Fruit fly (Drosophila melanogaster) whole organism, embryonic: Measurements from ENCODE around the gene CBP.

Experiments used
- ATbp ChIP-seq: fragments of 200-800 bp; sonication (Bioruptor generic); optimal IDR thresholded peaks from 2 replicates; lab custom pipeline; 2017; ENCODE audit warnings: missing biosample characterization, mild to moderate bottlenecking, missing genetic modification characterization, missing genetic modification reagents
- Bgb ChIP-seq: fragments of 200-800 bp; sonication (Bioruptor generic); IDR thresholded peaks from 2 replicates; pipeline ENCODE4 v1.3.6; 2022; ENCODE audit warnings: missing biosample characterization, missing genetic modification characterization; ENCODE audit not compliant: partially characterized antibody
- CG10431 ChIP-seq: fragments of 200-800 bp; sonication (Bioruptor generic); optimal IDR thresholded peaks from 3 replicates; lab custom pipeline; 2018; ENCODE audit warnings: missing biosample characterization, mild to moderate bottlenecking, missing genetic modification characterization
- CG10979 ChIP-seq: fragments of 200-800 bp; sonication (Bioruptor generic); optimal IDR thresholded peaks from 2 replicates; lab custom pipeline; 2018; ENCODE audit warnings: missing biosample characterization, mild to moderate bottlenecking, missing genetic modification characterization, moderate library complexity
- CG11085 ChIP-seq: fragments of 200-800 bp; sonication (Bioruptor generic); IDR thresholded peaks from 2 replicates; pipeline ENCODE4 v1.3.6; 2022; ENCODE audit warnings: missing biosample characterization, missing genetic modification characterization
- CG11093 ChIP-seq: fragments of 200-800 bp; sonication (Bioruptor generic); IDR thresholded peaks from 3 replicates; pipeline ENCODE4 v1.3.6; 2022; ENCODE audit warnings: missing biosample characterization, missing genetic modification characterization
- CG12236 ChIP-seq: fragments of 200-800 bp; sonication (Bioruptor generic); optimal IDR thresholded peaks from 2 replicates; lab custom pipeline; 2016; ENCODE audit warnings: missing biosample characterization, missing genetic modification characterization
- CG12769 ChIP-seq: fragments of 200-800 bp; sonication (Bioruptor generic); optimal IDR thresholded peaks from 2 replicates; lab custom pipeline; 2019; ENCODE audit warnings: missing biosample characterization, mild to moderate bottlenecking, missing genetic modification characterization, moderate library complexity
- CG13287 ChIP-seq: fragments of 200-800 bp; sonication (Bioruptor generic); IDR thresholded peaks from 2 replicates; pipeline ENCODE4 v1.3.6; 2022; ENCODE audit warnings: missing biosample characterization, missing genetic modification characterization; ENCODE audit not compliant: partially characterized antibody
- CG14860 ChIP-seq: fragments of 200-800 bp; sonication (Bioruptor generic); IDR thresholded peaks from 3 replicates; pipeline ENCODE4 v1.3.6; 2022; ENCODE audit warnings: missing biosample characterization, missing genetic modification characterization; ENCODE audit not compliant: partially characterized antibody
- CG15479 ChIP-seq: fragments of 200-800 bp; sonication (Bioruptor generic); optimal IDR thresholded peaks from 3 replicates; lab custom pipeline; 2019; ENCODE audit warnings: missing biosample characterization, mild to moderate bottlenecking, missing genetic modification characterization, moderate library complexity
- CG15601 ChIP-seq: fragments of 200-800 bp; sonication (Bioruptor generic); optimal IDR thresholded peaks from 3 replicates; lab custom pipeline; 2019; ENCODE audit warnings: missing biosample characterization, mild to moderate bottlenecking, missing genetic modification characterization, moderate library complexity
- CG1603 ChIP-seq: fragments of 200-800 bp; sonication (Bioruptor generic); optimal IDR thresholded peaks from 2 replicates; lab custom pipeline; 2019; ENCODE audit warnings: missing biosample characterization, mild to moderate bottlenecking, missing genetic modification characterization, moderate library complexity
- CG17328 ChIP-seq: fragments of 200-800 bp; sonication (Bioruptor generic); IDR thresholded peaks from 2 replicates; pipeline ENCODE4 v1.3.6; 2022; ENCODE audit warnings: missing biosample characterization, missing genetic modification characterization
- CG17612 ChIP-seq: fragments of 200-800 bp; sonication (Bioruptor generic); IDR thresholded peaks from 2 replicates; pipeline ENCODE4 v1.3.6; 2022; ENCODE audit warnings: missing biosample characterization, missing genetic modification characterization
- CG30020 ChIP-seq: fragments of 200-800 bp; optimal IDR thresholded peaks from 2 replicates; lab custom pipeline; 2019; ENCODE audit warnings: missing biosample characterization, mild to moderate bottlenecking, missing genetic modification characterization, moderate library complexity
- CG33213 ChIP-seq: fragments of 200-800 bp; sonication (Bioruptor generic); optimal IDR thresholded peaks from 3 replicates; lab custom pipeline; 2016; ENCODE audit warnings: missing biosample characterization, missing genetic modification characterization
- CG3838 ChIP-seq: fragments of 200-800 bp; sonication (Bioruptor generic); optimal IDR thresholded peaks from 3 replicates; lab custom pipeline; 2016; ENCODE audit warnings: missing biosample characterization, missing genetic modification characterization
- CG5180 ChIP-seq: fragments of 200-800 bp; sonication (Bioruptor generic); optimal IDR thresholded peaks from 3 replicates; lab custom pipeline; 2017; ENCODE audit warnings: missing biosample characterization, missing genetic modification characterization, mild to moderate bottlenecking, moderate library complexity, missing genetic modification reagents
- CG7372 ChIP-seq: fragments of 200-800 bp; sonication (Bioruptor generic); IDR thresholded peaks from 2 replicates; pipeline ENCODE4 v1.3.6; 2022; ENCODE audit warnings: missing biosample characterization, missing genetic modification characterization
- CG7928 ChIP-seq: fragments of 200-800 bp; sonication (Bioruptor generic); optimal IDR thresholded peaks from 2 replicates; lab custom pipeline; 2017; ENCODE audit warnings: missing biosample characterization, mild to moderate bottlenecking, missing genetic modification characterization
- CG7963 ChIP-seq: fragments of 200-800 bp; sonication (Bioruptor generic); IDR thresholded peaks from 3 replicates; pipeline ENCODE4 v1.3.6; 2022; ENCODE audit warnings: missing biosample characterization, missing genetic modification characterization; ENCODE audit not compliant: partially characterized antibody
- CG8944 ChIP-seq: fragments of 200-800 bp; sonication (Bioruptor generic); optimal IDR thresholded peaks from 3 replicates; lab custom pipeline; 2016; ENCODE audit warnings: missing biosample characterization, missing genetic modification characterization
- Camta ChIP-seq: fragments of 200-800 bp; sonication (Bioruptor generic); optimal IDR thresholded peaks from 2 replicates; lab custom pipeline; 2016; ENCODE audit warnings: missing biosample characterization, missing genetic modification characterization
- Doc2 ChIP-seq: fragments of 200-800 bp; sonication (Bioruptor generic); IDR thresholded peaks from 2 replicates; pipeline ENCODE4 v1.3.6; 2022; ENCODE audit warnings: missing biosample characterization, missing genetic modification characterization
- E2f2 ChIP-seq: fragments of 200-800 bp; sonication (Bioruptor generic); IDR thresholded peaks from 2 replicates; pipeline ENCODE4 v1.3.6; 2022; ENCODE audit warnings: missing biosample characterization, missing genetic modification characterization
- HLH54F ChIP-seq: fragments of 200-800 bp; sonication (Bioruptor generic); optimal IDR thresholded peaks from 3 replicates; lab custom pipeline; 2016; ENCODE audit warnings: missing biosample characterization, missing genetic modification characterization
- Hr78 ChIP-seq, 2 experiments: fragments of 200-800 bp in 1 of 2; fragments of >200 bp in 1 of 2; sonication (Bioruptor generic) in 1 of 2; optimal IDR thresholded peaks; 2 replicates each; lab custom pipeline; 2017 to 2019; ENCODE audit warnings: missing biosample characterization in 2 of 2, missing genetic modification characterization in 2 of 2, mild to moderate bottlenecking in 1 of 2, moderate library complexity in 1 of 2
- MTF-1 ChIP-seq: fragments of 200-800 bp; sonication (Bioruptor generic); optimal IDR thresholded peaks from 2 replicates; lab custom pipeline; 2018; ENCODE audit warnings: missing biosample characterization, mild to moderate bottlenecking, missing genetic modification characterization, borderline replicate concordance
- Myb ChIP-seq: fragments of 200-800 bp; sonication (Bioruptor generic); optimal IDR thresholded peaks from 2 replicates; lab custom pipeline; 2016; ENCODE audit warnings: missing biosample characterization, missing genetic modification characterization
- NC2β ChIP-seq: fragments of 200-800 bp; sonication (Bioruptor generic); optimal IDR thresholded peaks from 2 replicates; lab custom pipeline; 2016; ENCODE audit warnings: missing biosample characterization, missing genetic modification characterization
- Sin3A ChIP-seq: fragments of >200 bp; optimal IDR thresholded peaks from 2 replicates; lab custom pipeline; 2018
- Spps ChIP-seq: fragments of 200-800 bp; sonication (Bioruptor generic); optimal IDR thresholded peaks from 2 replicates; lab custom pipeline; 2018; ENCODE audit warnings: missing biosample characterization, mild to moderate bottlenecking, missing genetic modification characterization
- Sry-β ChIP-seq: fragments of 200-800 bp; sonication (Bioruptor generic); optimal IDR thresholded peaks from 2 replicates; lab custom pipeline; 2018; ENCODE audit warnings: missing biosample characterization, mild to moderate bottlenecking, missing genetic modification characterization, moderate library complexity
- TFAM ChIP-seq: fragments of 200-800 bp; sonication (Bioruptor generic); optimal IDR thresholded peaks from 2 replicates; lab custom pipeline; 2017; ENCODE audit warnings: missing biosample characterization, missing genetic modification characterization, inconsistent platforms
- amos ChIP-seq: fragments of 200-800 bp; sonication (Bioruptor generic); IDR thresholded peaks from 2 replicates; pipeline ENCODE4 v1.3.6; 2022; ENCODE audit warnings: missing biosample characterization, missing genetic modification characterization; ENCODE audit not compliant: partially characterized antibody
- ara ChIP-seq: fragments of 200-800 bp; sonication (Bioruptor generic); IDR thresholded peaks from 2 replicates; pipeline ENCODE4 v1.3.6; 2022; ENCODE audit warnings: missing biosample characterization, missing genetic modification characterization
- dmrt99B ChIP-seq: fragments of 200-800 bp; sonication (Bioruptor generic); optimal IDR thresholded peaks from 2 replicates; lab custom pipeline; 2018; ENCODE audit warnings: missing biosample characterization, mild to moderate bottlenecking, missing genetic modification characterization, moderate library complexity
- exex ChIP-seq: fragments of 200-800 bp; sonication (Bioruptor generic); optimal IDR thresholded peaks from 4 replicates; lab custom pipeline; 2018; ENCODE audit warnings: missing biosample characterization, mild to moderate bottlenecking, missing genetic modification characterization, moderate library complexity
- gce ChIP-seq: fragments of 200-800 bp; sonication (Bioruptor generic); IDR thresholded peaks from 3 replicates; pipeline ENCODE4 v1.3.6; 2022; ENCODE audit warnings: missing biosample characterization, missing genetic modification characterization
- odd ChIP-seq: fragments of 200-800 bp; sonication (Bioruptor generic); optimal IDR thresholded peaks from 2 replicates; lab custom pipeline; 2017; ENCODE audit warnings: missing biosample characterization, mild to moderate bottlenecking, missing genetic modification characterization
- pros ChIP-seq: fragments of 200-800 bp; sonication (Bioruptor generic); optimal IDR thresholded peaks from 3 replicates; lab custom pipeline; 2019; ENCODE audit warnings: missing biosample characterization, mild to moderate bottlenecking, missing genetic modification characterization, moderate library complexity
- psq ChIP-seq: fragments of 200-800 bp; sonication (Bioruptor generic); optimal IDR thresholded peaks from 2 replicates; lab custom pipeline; 2017; ENCODE audit warnings: missing biosample characterization, missing genetic modification characterization
- repo ChIP-seq: fragments of 200-800 bp; sonication (Bioruptor generic); optimal IDR thresholded peaks from 2 replicates; lab custom pipeline; 2016; ENCODE audit warnings: missing biosample characterization, missing genetic modification characterization
- row ChIP-seq: fragments of 200-800 bp; sonication (Bioruptor generic); IDR thresholded peaks from 3 replicates; pipeline ENCODE4 v1.3.6; 2022; ENCODE audit warnings: missing biosample characterization, missing genetic modification characterization
- trh ChIP-seq: fragments of 200-800 bp; sonication (Bioruptor generic); optimal IDR thresholded peaks from 2 replicates; lab custom pipeline; 2016; ENCODE audit warnings: missing biosample characterization, missing genetic modification characterization
- unpg ChIP-seq: fragments of 200-800 bp; sonication (Bioruptor generic); optimal IDR thresholded peaks from 3 replicates; lab custom pipeline; 2018; ENCODE audit warnings: missing biosample characterization, mild to moderate bottlenecking, missing genetic modification characterization, moderate library complexity
- zen ChIP-seq: fragments of 200-800 bp; sonication (Bioruptor generic); optimal IDR thresholded peaks from 3 replicates; lab custom pipeline; 2018; ENCODE audit warnings: missing biosample characterization, mild to moderate bottlenecking, missing genetic modification characterization, moderate library complexity

CBP gene

dm6 chrX:7336962-7337844 lies at the start of gene CBP (continued):
- TF ChIP-seq CG7928 (GFP tag; lab: Kevin White, UChicago) (peak; percentile 74), row (GFP tag; lab: Robert Waterston, UW) (peak; percentile 95), Spps (peak; percentile 99), E2f2 (GFP tag; lab: Robert Waterston, UW) (peak; percentile 81), exex (tag; lab: Kevin White, UChicago) (peak; percentile 78), CG15479 (peak; percentile 74), TFAM (GFP tag; lab: Kevin White, UChicago) (peak; percentile 90), CG11093 (GFP tag; lab: Robert Waterston, UW) (peak; percentile 89), Hr78 (GFP tag; optimal IDR thresholded peaks at IDR 0.05; lab: Kevin White, UChicago) (peak in 1 of 2 experiments; percentile 90), CG15601 (tag; lab: Kevin White, UChicago) (peak; percentile 98), CG12769 (tag; lab: Kevin White, UChicago) (peak; percentile 98), CG7963 (GFP tag; lab: Robert Waterston, UW) (no peak), Sry-β (GFP tag; lab: Kevin White, UChicago) (peak; percentile 79), CG8944 (GFP tag; lab: Kevin White, UChicago) (peak; percentile 98), HLH54F (GFP tag; lab: Kevin White, UChicago) (peak; percentile 93), CG12236 (GFP tag; lab: Kevin White, UChicago) (peak; percentile 97), CG11085 (GFP tag; lab: Robert Waterston, UW) (peak; percentile 83), CG13287 (GFP tag; lab: Robert Waterston, UW) (no peak), CG10979 (tag; lab: Kevin White, UChicago) (peak; percentile 99), unpg (GFP tag; lab: Kevin White, UChicago) (peak; percentile 99), repo (peak; percentile 96), Doc2 (GFP tag; lab: Robert Waterston, UW) (peak; percentile 29; the same call in 1 of the 2 replicates), zen (tag; lab: Kevin White, UChicago) (peak; percentile 98), Myb (GFP tag; lab: Kevin White, UChicago) (peak; percentile 89), trh (GFP tag; lab: Kevin White, UChicago) (peak; percentile 92), Camta (peak; percentile 97), CG3838 (GFP tag; lab: Kevin White, UChicago) (peak; percentile 87), odd (GFP tag; lab: Kevin White, UChicago) (peak; percentile 97), gce (GFP tag; lab: Robert Waterston, UW) (peak; percentile 95), CG10431 (GFP tag; lab: Kevin White, UChicago) (peak; percentile 98), CG1603 (tag; lab: Kevin White, UChicago) (peak; percentile 98), psq (GFP tag; lab: Kevin White, UChicago) (peak; percentile 96), CG17328 (GFP tag; lab: Robert Waterston, UW) (peak; percentile 98), NC2β (GFP tag; lab: Kevin White, UChicago) (peak; percentile 97), pros (peak; percentile 99), ara (GFP tag; lab: Robert Waterston, UW) (peak; percentile 98), amos (GFP tag; lab: Robert Waterston, UW) (no peak), Sin3A (lab: Kevin White, UChicago) (no peak), ATbp (GFP tag; lab: Kevin White, UChicago) (peak; percentile 99), dmrt99B (tag; lab: Kevin White, UChicago) (peak; percentile 99), CG30020 (peak; percentile 84), CG14860 (GFP tag; lab: Robert Waterston, UW) (no peak), CG7372 (GFP tag; lab: Robert Waterston, UW) (peak; percentile 90), Bgb (GFP tag; lab: Robert Waterston, UW) (0 out of 2 replicates have a peak, but pooled peaks have one; percentile 15), CG17612 (peak; percentile 86), MTF-1 (peak; percentile 95), CG5180 (GFP tag; lab: Kevin White, UChicago) (peak; percentile 91), CG33213 (peak; percentile 97)
